Worm (Caenorhabditis elegans) whole organism, L4/young adult: ENCODE data around the gene nlf-1.

ENCODE experiments used
- W03F9.2 ChIP-seq: fragments of 150-350 bp; optimal IDR thresholded peaks from 2 replicates; lab custom pipeline; 2014; ENCODE audit warnings: missing biosample characterization, missing genetic modification characterization
- dao-5 ChIP-seq: sonication (generic microtip); optimal IDR thresholded peaks from 2 replicates; lab custom pipeline; 2016; ENCODE audit warnings: missing genotype, missing genetic modification characterization, moderate library complexity, missing compliant biosample characterization
- him-1 ChIP-seq: sonication (generic microtip); optimal IDR thresholded peaks from 2 replicates; lab custom pipeline; 2016; ENCODE audit warnings: missing genotype, missing genetic modification reagents, missing genetic modification characterization, missing compliant biosample characterization

- TF ChIP-seq him-1 (tag; lab: Kevin White, UChicago) (peak; percentile 56), W03F9.2 (tag; lab: Kevin White, UChicago) (no peak), dao-5 (no peak)
These were observed 1.2 kb upstream of the nlf-1 start for ce11 chrX:1018586-1018985.
